Fruit fly (Drosophila melanogaster) whole organism, adult: ENCODE results near the gene CG43759.

Experiments used
- CG11617 ChIP-seq: fragments of 200-800 bp; sonication (Bioruptor generic); optimal IDR thresholded peaks from 2 replicates; lab custom pipeline; 2017; ENCODE audit warnings: mild to moderate bottlenecking, missing biosample characterization, missing genetic modification reagents, missing genetic modification characterization
- CG12768 ChIP-seq: fragments of 200-800 bp; sonication (Bioruptor generic); optimal IDR thresholded peaks from 2 replicates; lab custom pipeline; 2017; ENCODE audit warnings: missing biosample characterization, missing genetic modification characterization, mild to moderate bottlenecking, moderate library complexity, missing genetic modification reagents
- CG14711 ChIP-seq: fragments of 200-800 bp; sonication (Bioruptor generic); optimal IDR thresholded peaks from 2 replicates; lab custom pipeline; 2018; ENCODE audit warnings: missing biosample characterization, mild to moderate bottlenecking, missing genetic modification characterization, moderate library complexity
- CG1620 ChIP-seq: fragments of 200-800 bp; sonication (Bioruptor generic); optimal IDR thresholded peaks from 2 replicates; lab custom pipeline; 2016; ENCODE audit warnings: missing biosample characterization, missing genetic modification characterization
- CG33017 ChIP-seq: fragments of 200-800 bp; sonication (Bioruptor generic); optimal IDR thresholded peaks from 2 replicates; lab custom pipeline; 2018; ENCODE audit warnings: missing biosample characterization, mild to moderate bottlenecking, missing genetic modification characterization, moderate library complexity
- CG7045 ChIP-seq: fragments of 200-800 bp; sonication (Bioruptor generic); optimal IDR thresholded peaks from 2 replicates; lab custom pipeline; 2017; ENCODE audit warnings: missing biosample characterization, mild to moderate bottlenecking, missing genetic modification characterization
- CG7101 ChIP-seq: fragments of 200-800 bp; sonication (Bioruptor generic); optimal IDR thresholded peaks from 2 replicates; lab custom pipeline; 2018; ENCODE audit warnings: missing biosample characterization, mild to moderate bottlenecking, missing genetic modification characterization, moderate library complexity
- Clk ChIP-seq: fragments of 200-800 bp; sonication (Bioruptor generic); optimal IDR thresholded peaks from 2 replicates; lab custom pipeline; 2017; ENCODE audit warnings: missing biosample characterization, missing genetic modification characterization
- Crg-1 ChIP-seq: fragments of 200-800 bp; sonication (Bioruptor generic); optimal IDR thresholded peaks from 2 replicates; lab custom pipeline; 2016; ENCODE audit warnings: missing biosample characterization, missing genetic modification characterization
- Hr96 ChIP-seq: fragments of 200-800 bp; sonication (Bioruptor generic); optimal IDR thresholded peaks from 2 replicates; lab custom pipeline; 2016; ENCODE audit warnings: missing biosample characterization, missing genetic modification characterization
- Mnt ChIP-seq: fragments of 200-800 bp; sonication (Bioruptor generic); optimal IDR thresholded peaks from 2 replicates; lab custom pipeline; 2016; ENCODE audit warnings: missing biosample characterization, mild to moderate bottlenecking, missing genetic modification characterization
- bab1 ChIP-seq: fragments of 200-800 bp; sonication (Bioruptor generic); optimal IDR thresholded peaks from 3 replicates; lab custom pipeline; 2019; ENCODE audit warnings: missing biosample characterization, mild to moderate bottlenecking, missing genetic modification characterization, moderate library complexity
- cic ChIP-seq: fragments of 200-800 bp; sonication (Bioruptor generic); optimal IDR thresholded peaks from 2 replicates; lab custom pipeline; 2017; ENCODE audit warnings: missing biosample characterization, mild to moderate bottlenecking, missing genetic modification characterization, moderate library complexity
- cnc ChIP-seq, 2 experiments: fragments of >200 bp; optimal IDR thresholded peaks; 2 replicates each; lab custom pipeline; 2017
- kay ChIP-seq: fragments of 200-800 bp; sonication (Bioruptor generic); peaks from one replicate; lab custom pipeline; 2016; ENCODE audit warnings: missing biosample characterization, missing genetic modification characterization, borderline replicate concordance
- ovo ChIP-seq: fragments of 200-800 bp; sonication (Bioruptor generic); optimal IDR thresholded peaks from 2 replicates; lab custom pipeline; 2016; ENCODE audit warnings: missing biosample characterization, missing genetic modification characterization
- pad ChIP-seq: fragments of 200-800 bp; sonication (Bioruptor generic); optimal IDR thresholded peaks from 3 replicates; lab custom pipeline; 2017; ENCODE audit warnings: missing biosample characterization, missing genetic modification characterization, mild to moderate bottlenecking, moderate library complexity, missing genetic modification reagents
- tj ChIP-seq: fragments of 200-800 bp; sonication (Bioruptor generic); optimal IDR thresholded peaks from 3 replicates; lab custom pipeline; 2017; ENCODE audit warnings: missing biosample characterization, mild to moderate bottlenecking, missing genetic modification characterization, moderate library complexity
- toe ChIP-seq: fragments of 200-800 bp; sonication (Bioruptor generic); optimal IDR thresholded peaks from 2 replicates; lab custom pipeline; 2016; ENCODE audit warnings: missing biosample characterization, missing genetic modification characterization

Gene CG43759

dm6 chrX:19028584-19028983 is 98.4 kb downstream of the CG43759 start:
- no peak for TF ChIP-seq pad
- TF ChIP-seq cnc (optimal IDR thresholded peaks at IDR 0.05; lab: Kevin White, UChicago), result no peak
- no peak for TF ChIP-seq toe (GFP tag; lab: Kevin White, UChicago)
- TF ChIP-seq CG12768 (GFP tag; lab: Kevin White, UChicago), result no peak
- no peak for TF ChIP-seq CG33017 (tag; lab: Kevin White, UChicago)
- TF ChIP-seq Clk (GFP tag; lab: Kevin White, UChicago), result no peak

- TF ChIP-seq toe (GFP tag; lab: Kevin White, UChicago), result no peak
- no peak for TF ChIP-seq tj (GFP tag; lab: Kevin White, UChicago)
- no peak for TF ChIP-seq CG14711 (tag; lab: Kevin White, UChicago)
- TF ChIP-seq pad, result no peak
- TF ChIP-seq cic (GFP tag; lab: Kevin White, UChicago), result no peak
Measured at dm6 chrX:19033739-19034138, 103.6 kb downstream of the CG43759 start.

dm6 chrX:19037137-19037536 is 107.0 kb downstream of the CG43759 start:
- no peak for TF ChIP-seq Hr96 (GFP tag; lab: Kevin White, UChicago)
- TF ChIP-seq Mnt (GFP tag; lab: Kevin White, UChicago), result no peak

- TF ChIP-seq tj (GFP tag; lab: Kevin White, UChicago), result no peak
- TF ChIP-seq Hr96 (GFP tag; lab: Kevin White, UChicago), result no peak
- TF ChIP-seq CG12768 (GFP tag; lab: Kevin White, UChicago), result no peak
- TF ChIP-seq bab1 (GFP tag; lab: Kevin White, UChicago), result no peak
- TF ChIP-seq CG7045 (GFP tag; lab: Kevin White, UChicago), result no peak
- no peak for TF ChIP-seq Clk (GFP tag; lab: Kevin White, UChicago)
- no peak for TF ChIP-seq CG33017 (tag; lab: Kevin White, UChicago)
- no peak for TF ChIP-seq CG7101 (tag; lab: Kevin White, UChicago)
- TF ChIP-seq CG14711 (tag; lab: Kevin White, UChicago), result no peak
- TF ChIP-seq CG1620 (GFP tag; lab: Kevin White, UChicago), result no peak
- no peak for TF ChIP-seq toe (GFP tag; lab: Kevin White, UChicago)
- no peak for TF ChIP-seq cnc (optimal IDR thresholded peaks at IDR 0.05; lab: Kevin White, UChicago)
- no peak for TF ChIP-seq kay (GFP tag; lab: Kevin White, UChicago)
- no peak for TF ChIP-seq Mnt (GFP tag; lab: Kevin White, UChicago)
- TF ChIP-seq cic (GFP tag; lab: Kevin White, UChicago), result no peak
- no peak for TF ChIP-seq ovo (GFP tag; lab: Kevin White, UChicago)
Measured at dm6 chrX:19040261-19040660, 110.1 kb downstream of the CG43759 start.

dm6 chrX:19050142-19050541 is 120.0 kb downstream of the CG43759 start, which contains the start of gene Diedel3:
Gene Diedel3, plus strand, starts transcription at chrX:19050442.
- no peak for TF ChIP-seq Mnt (GFP tag; lab: Kevin White, UChicago)
- no peak for TF ChIP-seq Crg-1 (GFP tag; lab: Kevin White, UChicago)
- no peak for TF ChIP-seq bab1 (GFP tag; lab: Kevin White, UChicago)
- TF ChIP-seq CG11617 (GFP tag; lab: Kevin White, UChicago), result no peak
- no peak for TF ChIP-seq pad
- no peak for TF ChIP-seq CG12768 (GFP tag; lab: Kevin White, UChicago)
- no peak for TF ChIP-seq CG14711 (tag; lab: Kevin White, UChicago)
- TF ChIP-seq CG7101 (tag; lab: Kevin White, UChicago), result no peak
- no peak for TF ChIP-seq CG33017 (tag; lab: Kevin White, UChicago)
- no peak for TF ChIP-seq CG7045 (GFP tag; lab: Kevin White, UChicago)
- no peak for TF ChIP-seq tj (GFP tag; lab: Kevin White, UChicago)
- no peak for TF ChIP-seq Hr96 (GFP tag; lab: Kevin White, UChicago)
- TF ChIP-seq kay (GFP tag; lab: Kevin White, UChicago), result no peak
- TF ChIP-seq ovo (GFP tag; lab: Kevin White, UChicago), result no peak

- TF ChIP-seq tj (GFP tag; lab: Kevin White, UChicago) (no peak), CG33017 (tag; lab: Kevin White, UChicago) (no peak), pad (no peak), CG1620 (GFP tag; lab: Kevin White, UChicago) (no peak), ovo (GFP tag; lab: Kevin White, UChicago) (no peak), toe (GFP tag; lab: Kevin White, UChicago) (no peak)
Measured at dm6 chrX:19056611-19057010, 126.5 kb downstream of the CG43759 start, which contains the start of gene CG14190. Gene CG14190, plus strand, starts transcription at chrX:19056911.

- no peak for TF ChIP-seq Mnt (GFP tag; lab: Kevin White, UChicago)
Measured at dm6 chrX:19068873-19069272, 138.7 kb downstream of the CG43759 start, which contains the start of gene CG34330. Gene CG34330, minus strand, starts transcription at chrX:19068973.

- no peak for TF ChIP-seq cnc (optimal IDR thresholded peaks at IDR 0.05; lab: Kevin White, UChicago)
Measured at dm6 chrX:19072969-19073368, 142.8 kb downstream of the CG43759 start.
